Worm (Caenorhabditis elegans): ENCODE results near the gene ref-2.

DNA sequence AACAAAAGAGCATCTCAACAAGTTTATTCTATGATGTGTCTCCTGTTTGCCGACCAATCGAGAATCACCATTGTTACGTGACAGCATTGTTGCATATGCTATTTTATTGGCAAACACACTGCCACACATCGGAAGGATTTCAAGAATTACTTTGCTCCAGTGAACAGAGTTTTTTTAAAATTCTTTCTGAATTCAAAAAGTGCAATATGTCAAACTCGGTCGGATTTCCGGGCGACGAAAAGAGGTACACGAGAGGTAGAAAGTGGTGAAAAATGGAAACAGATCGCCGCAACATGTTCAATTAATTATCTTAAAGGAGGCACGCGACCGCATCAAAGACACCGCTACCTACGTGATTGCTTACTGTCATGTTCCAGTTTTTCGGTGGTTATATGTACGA lies 6.0 kb downstream of the ref-2 start:
- no peak for TF ChIP-seq ztf-11 (tag; optimal IDR thresholded peaks at IDR 0.05)
- TF ChIP-seq unc-98 (GFP tag; IDR thresholded peaks at IDR 0.05), result no peak
- no peak for TF ChIP-seq mdl-1 (tag; optimal IDR thresholded peaks at IDR 0.05)
- no peak for TF ChIP-seq pag-3 (tag; optimal IDR thresholded peaks at IDR 0.05; ENCODE audit: borderline replicate concordance, insufficient read depth)
- no peak for TF ChIP-seq fkh-4 (tag; optimal IDR thresholded peaks at IDR 0.05; ENCODE audit: borderline replicate concordance)
- no peak for TF ChIP-seq nhr-77 (tag; optimal IDR thresholded peaks at IDR 0.05)
- no peak for TF ChIP-seq unc-62 (GFP tag; optimal IDR thresholded peaks at IDR 0.05)
- no peak for TF ChIP-seq unc-86 (tag; optimal IDR thresholded peaks at IDR 0.05)

Measured in whole organism, L1 larva.